Fruit fly (Drosophila melanogaster): ENCODE data around the gene Npc2a.

- TF ChIP-seq kay (GFP tag; ENCODE audit: borderline replicate concordance), result no peak
- no peak for TF ChIP-seq ovo (GFP tag; optimal IDR thresholded peaks at IDR 0.05)
- no peak for TF ChIP-seq cnc (optimal IDR thresholded peaks at IDR 0.05)
- peak; percentile 98 for TF ChIP-seq tj (GFP tag; optimal IDR thresholded peaks at IDR 0.05)
Observed at dm6 chr2L:1988192-1988561, at the start of gene Npc2a.
